Fruit fly (Drosophila melanogaster) S2 (cell line): ENCODE data around the gene CG44008.

ENCODE experiments used
- CG8478 ChIP-seq: fragments of >200 bp; optimal IDR thresholded peaks from 2 replicates; lab custom pipeline; 2018
- CTCF ChIP-seq, 2 experiments: fragments of >200 bp; optimal IDR thresholded peaks; 2 replicates each; lab custom pipeline; 2018

DNA sequence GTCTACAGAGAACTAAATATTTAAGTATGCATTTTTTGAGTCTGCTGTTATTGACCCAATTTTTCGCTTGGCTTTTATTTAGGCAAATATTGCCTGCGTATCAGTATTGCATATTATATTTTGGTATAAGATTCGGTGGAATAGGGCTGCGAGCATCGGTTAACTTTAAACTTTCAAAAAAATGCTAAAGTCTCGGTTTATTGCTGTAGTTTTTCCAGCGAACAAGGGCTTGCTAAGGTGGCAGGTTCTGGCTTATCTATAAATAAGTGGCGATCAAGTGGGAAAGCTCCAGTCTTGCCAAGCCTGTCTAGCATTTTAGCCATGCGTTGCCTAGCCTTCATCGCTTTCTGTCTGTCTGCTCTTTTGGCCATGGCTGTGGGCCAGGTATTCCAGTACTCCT, 1.9 kb downstream of the CG44008 start, which contains the start of gene CG31704:
- TF ChIP-seq CG8478 (lab: Kevin White, UChicago) (no peak), CTCF (optimal IDR thresholded peaks at IDR 0.05; lab: Kevin White, UChicago) (no peak)
